Fruit fly (Drosophila melanogaster): Measurements from ENCODE around the gene CG15892.

The CG15892 gene

DNA sequence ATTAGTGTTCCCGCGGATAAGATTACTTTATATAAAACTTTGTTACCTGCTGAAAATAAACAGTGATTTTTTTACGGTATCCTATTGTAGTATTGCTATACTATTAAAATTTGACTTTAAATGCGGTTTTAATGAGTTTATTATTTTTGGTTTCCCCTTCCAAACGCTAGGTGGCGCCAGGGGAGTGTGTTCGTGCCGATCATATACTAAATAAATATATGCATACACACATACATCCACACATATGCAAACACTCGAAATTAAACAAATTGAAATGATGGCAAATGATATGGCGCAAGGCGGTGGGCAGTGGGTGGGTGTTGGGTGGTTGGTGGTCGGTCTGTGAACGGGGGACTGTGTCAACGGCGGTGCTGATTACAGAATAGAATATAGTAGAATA is 40.4 kb downstream of the CG15892 start:
- TF ChIP-seq sima (GFP tag; optimal IDR thresholded peaks at IDR 0.05) (no peak), usp (GFP tag; optimal IDR thresholded peaks at IDR 0.05) (no peak), insv (GFP tag; optimal IDR thresholded peaks at IDR 0.05) (no peak), CTCF (GFP tag; optimal IDR thresholded peaks at IDR 0.05) (peak; percentile 90), CG10267 (tag; optimal IDR thresholded peaks at IDR 0.05) (no peak), CG3407 (GFP tag; optimal IDR thresholded peaks at IDR 0.05) (peak; percentile 6), cg (GFP tag; optimal IDR thresholded peaks at IDR 0.05) (peak; percentile 40), CG15269 (tag; optimal IDR thresholded peaks at IDR 0.05) (no peak), CG32532 (GFP tag; IDR thresholded peaks at IDR 0.05) (no peak), HHEX (GFP tag; optimal IDR thresholded peaks at IDR 0.05) (peak; percentile 44), Sox102F (GFP tag; optimal IDR thresholded peaks at IDR 0.05) (peak; percentile 12), onecut (GFP tag; IDR thresholded peaks at IDR 0.05) (peak; percentile 29), CrebB (tag; optimal IDR thresholded peaks at IDR 0.05) (peak; percentile 8), fd3F (GFP tag; optimal IDR thresholded peaks at IDR 0.05) (peak; percentile 16), lmd (GFP tag; IDR thresholded peaks at IDR 0.05) (no peak), chinmo (GFP tag; IDR thresholded peaks at IDR 0.05; ENCODE audit: partially characterized antibody) (0 out of 4 replicates have a peak, but pooled peaks have one; percentile 38), CG2116 (GFP tag; optimal IDR thresholded peaks at IDR 0.05) (no peak), CG10543 (GFP tag; optimal IDR thresholded peaks at IDR 0.05) (peak; percentile 16), so (GFP tag; IDR thresholded peaks at IDR 0.05) (no peak), CG8765 (GFP tag; IDR thresholded peaks at IDR 0.05) (no peak), CG7987 (GFP tag; optimal IDR thresholded peaks at IDR 0.05) (peak; percentile 11), salm (tag; optimal IDR thresholded peaks at IDR 0.05) (peak; percentile 27), Hmr (GFP tag; optimal IDR thresholded peaks at IDR 0.05) (peak; percentile 20), CG8924 (tag; optimal IDR thresholded peaks at IDR 0.05) (no peak), CG31365 (tag; optimal IDR thresholded peaks at IDR 0.05) (no peak), slp2 (GFP tag; optimal IDR thresholded peaks at IDR 0.05) (no peak), E2f1 (GFP tag; IDR thresholded peaks at IDR 0.05) (no peak), CG12071 (GFP tag; optimal IDR thresholded peaks at IDR 0.05) (peak; percentile 16), zen2 (GFP tag; IDR thresholded peaks at IDR 0.05; ENCODE audit: partially characterized antibody) (no peak), CG11696 (GFP tag; IDR thresholded peaks at IDR 0.05) (0 out of 2 replicates have a peak, but pooled peaks have one; percentile 49), CG18764 (GFP tag; optimal IDR thresholded peaks at IDR 0.05) (no peak), CG14965 (GFP tag; optimal IDR thresholded peaks at IDR 0.05; ENCODE audit: borderline replicate concordance) (peak; percentile 91), CG10979 (tag; optimal IDR thresholded peaks at IDR 0.05) (peak; percentile 79), CG2875 (GFP tag; optimal IDR thresholded peaks at IDR 0.05) (peak; percentile 6), CG2678 (tag; optimal IDR thresholded peaks at IDR 0.05) (peak; percentile 20), tup (GFP tag; optimal IDR thresholded peaks at IDR 0.05) (no peak), CG1024 (GFP tag; IDR thresholded peaks at IDR 0.05) (0 out of 2 replicates have a peak, but pooled peaks have one; percentile 11), lbe (GFP tag; optimal IDR thresholded peaks at IDR 0.05) (no peak), CG13296 (GFP tag; optimal IDR thresholded peaks at IDR 0.05) (peak; percentile 13), CG3281 (GFP tag; optimal IDR thresholded peaks at IDR 0.05) (peak; percentile 5), CG12769 (tag; optimal IDR thresholded peaks at IDR 0.05) (no peak), Dek (tag; optimal IDR thresholded peaks at IDR 0.05) (no peak), zen (tag; optimal IDR thresholded peaks at IDR 0.05) (peak; percentile 57), Opbp (GFP tag; IDR thresholded peaks at IDR 0.05; ENCODE audit: partially characterized antibody) (no peak), ATbp (GFP tag; optimal IDR thresholded peaks at IDR 0.05) (peak; percentile 54), CG14667 (GFP tag; IDR thresholded peaks at IDR 0.05) (no peak), Ravus (GFP tag; IDR thresholded peaks at IDR 0.05) (no peak), sim (GFP tag; IDR thresholded peaks at IDR 0.05) (no peak), lab (GFP tag; optimal IDR thresholded peaks at IDR 0.05) (peak; percentile 7), CG6813 (GFP tag; optimal IDR thresholded peaks at IDR 0.05) (peak; percentile 8)
